Worm (Caenorhabditis elegans): ENCODE measurements around the gene srlf-18.

srlf-18 gene

DNA sequence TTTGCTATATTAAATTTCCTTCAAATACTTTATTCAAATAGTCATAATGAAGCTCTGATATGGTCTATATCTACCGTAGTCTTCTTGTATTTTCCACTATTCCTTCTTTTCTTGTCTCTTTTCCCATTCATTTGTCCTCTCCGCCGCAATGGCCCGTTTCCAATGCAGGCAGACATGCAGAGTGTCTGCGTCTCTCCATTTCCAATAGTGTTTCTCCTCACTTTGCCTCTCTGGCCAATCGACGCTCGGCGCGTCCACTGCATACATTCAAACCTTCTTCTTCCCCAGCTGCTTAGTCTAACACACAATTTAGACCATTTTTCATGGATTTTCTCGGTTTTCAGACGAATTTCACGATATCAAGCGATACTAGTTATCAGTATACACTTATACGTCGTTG is 23.9 kb upstream of the srlf-18 start:
- TF ChIP-seq daf-12 (tag; optimal IDR thresholded peaks at IDR 0.05) (no peak), R02D3.7 (tag; optimal IDR thresholded peaks at IDR 0.05) (no peak), lin-39 (tag; optimal IDR thresholded peaks at IDR 0.05) (peak; percentile 50), hmg-11 (tag; optimal IDR thresholded peaks at IDR 0.05) (peak; percentile 64), nhr-25 (tag; optimal IDR thresholded peaks at IDR 0.05) (peak; percentile 42), fkh-10 (GFP tag; optimal IDR thresholded peaks at IDR 0.05) (no peak), unc-62 (GFP tag; optimal IDR thresholded peaks at IDR 0.05) (no peak), elt-2 (tag; optimal IDR thresholded peaks at IDR 0.05) (peak; percentile 18), lsy-12 (tag; optimal IDR thresholded peaks at IDR 0.05) (peak; percentile 27), lin-15B (tag; optimal IDR thresholded peaks at IDR 0.05) (peak; percentile 67), nhr-23 (tag; optimal IDR thresholded peaks at IDR 0.05) (peak; percentile 55), nhr-11 (tag; optimal IDR thresholded peaks at IDR 0.05) (no peak), mdl-1 (tag; optimal IDR thresholded peaks at IDR 0.05) (no peak), nfya-1 (tag; optimal IDR thresholded peaks at IDR 0.05; ENCODE audit: insufficient read depth) (peak; percentile 100), jun-1 (tag; optimal IDR thresholded peaks at IDR 0.05) (no peak), pha-4 (tag; optimal IDR thresholded peaks at IDR 0.05) (peak; percentile 38)

DNA sequence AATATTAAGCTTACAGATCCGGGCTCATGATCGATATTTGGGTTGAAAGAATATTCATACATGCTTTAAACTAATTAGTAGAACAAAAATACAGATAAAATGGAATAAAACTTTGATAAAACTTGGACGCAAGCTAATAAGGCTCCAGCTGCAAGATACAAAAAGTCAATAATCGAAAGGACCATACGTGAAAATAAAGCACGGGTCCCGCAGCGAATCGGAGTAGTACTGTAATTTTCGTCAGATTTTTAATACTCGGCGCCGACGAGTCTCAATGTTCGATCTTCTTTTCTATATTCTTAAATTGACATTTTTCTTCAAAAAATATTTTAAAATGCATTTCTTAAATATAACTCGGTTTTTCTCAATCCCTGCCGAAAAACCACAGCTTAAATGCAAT is 23.4 kb upstream of the srlf-18 start, which contains the start of gene spo-11:
Gene spo-11 (minus strand): TSS at position 189 of the 400 bp plus-strand sequence.
- no peak for TF ChIP-seq ceh-28 (tag; optimal IDR thresholded peaks at IDR 0.05)
- no peak for TF ChIP-seq eor-1 (tag; optimal IDR thresholded peaks at IDR 0.05)
- TF ChIP-seq nhr-25 (tag; optimal IDR thresholded peaks at IDR 0.05): no peak
- TF ChIP-seq nhr-67 (tag; optimal IDR thresholded peaks at IDR 0.05): no peak
- TF ChIP-seq elt-2 (tag; optimal IDR thresholded peaks at IDR 0.05): no peak
- TF ChIP-seq unc-39 (tag; optimal IDR thresholded peaks at IDR 0.05): no peak

DNA sequence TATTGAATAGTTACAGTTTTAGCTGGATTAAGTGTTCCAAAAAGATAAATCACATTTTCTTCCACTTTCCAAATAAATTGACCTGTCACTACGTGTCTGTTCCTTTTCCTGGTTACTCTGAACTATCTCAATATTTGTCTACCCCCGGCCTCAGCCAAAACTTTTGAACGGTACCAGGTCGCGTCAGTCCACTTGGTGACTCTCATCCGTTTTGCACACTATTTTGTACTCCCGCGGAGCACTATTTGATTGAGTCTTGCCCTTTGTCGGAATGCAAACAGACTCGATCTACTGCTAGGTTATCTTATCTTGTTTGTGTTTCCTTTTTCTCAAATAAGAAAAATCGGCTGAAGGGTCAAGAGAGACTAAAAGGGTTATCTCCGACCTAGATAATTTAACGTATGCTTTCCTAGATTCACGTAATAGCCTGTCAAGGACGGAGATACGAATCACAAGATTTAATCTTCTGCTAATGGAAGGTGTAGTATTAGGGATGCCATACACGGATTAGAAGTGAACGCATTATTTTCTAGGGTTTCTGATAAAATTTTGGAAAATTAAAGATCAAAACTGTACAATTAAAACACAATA is 18.8 kb upstream of the srlf-18 start:
- no peak for TF ChIP-seq nhr-76 (tag; optimal IDR thresholded peaks at IDR 0.05)
- TF ChIP-seq unc-62 (GFP tag; optimal IDR thresholded peaks at IDR 0.05): no peak
- TF ChIP-seq ceh-16 (tag; optimal IDR thresholded peaks at IDR 0.05): no peak
- TF ChIP-seq mdl-1 (tag; optimal IDR thresholded peaks at IDR 0.05): no peak
- no peak for TF ChIP-seq ceh-82 (tag; optimal IDR thresholded peaks at IDR 0.05)
- no peak for TF ChIP-seq jun-1 (tag; optimal IDR thresholded peaks at IDR 0.05)
- no peak for TF ChIP-seq aly-2 (tag; optimal IDR thresholded peaks at IDR 0.05)
- no peak for TF ChIP-seq fkh-2 (tag; optimal IDR thresholded peaks at IDR 0.05)
- no peak for TF ChIP-seq nhr-28 (tag; optimal IDR thresholded peaks at IDR 0.05)
- no peak for TF ChIP-seq fkh-10 (GFP tag; optimal IDR thresholded peaks at IDR 0.05)
- TF ChIP-seq ceh-9 (tag; optimal IDR thresholded peaks at IDR 0.05): no peak
- TF ChIP-seq mml-1 (tag; optimal IDR thresholded peaks at IDR 0.05): no peak
- TF ChIP-seq zag-1 (tag; optimal IDR thresholded peaks at IDR 0.05): no peak
- TF ChIP-seq sea-2 (GFP tag; optimal IDR thresholded peaks at IDR 0.05): no peak
- TF ChIP-seq nhr-77 (tag; optimal IDR thresholded peaks at IDR 0.05): no peak
- TF ChIP-seq ztf-4 (tag; optimal IDR thresholded peaks at IDR 0.05): no peak
- TF ChIP-seq elt-2 (tag; optimal IDR thresholded peaks at IDR 0.05): no peak
- TF ChIP-seq egl-5 (tag; optimal IDR thresholded peaks at IDR 0.05): no peak
- no peak for TF ChIP-seq egl-27 (tag; optimal IDR thresholded peaks at IDR 0.05)
- no peak for TF ChIP-seq lin-39 (tag; optimal IDR thresholded peaks at IDR 0.05)
- no peak for TF ChIP-seq tbx-2 (tag; optimal IDR thresholded peaks at IDR 0.05)
- TF ChIP-seq fos-1 (tag; optimal IDR thresholded peaks at IDR 0.05): no peak
- TF ChIP-seq nhr-11 (tag; optimal IDR thresholded peaks at IDR 0.05): no peak
- TF ChIP-seq snpc-4 (tag; optimal IDR thresholded peaks at IDR 0.05): no peak
- TF ChIP-seq nfya-1 (tag; optimal IDR thresholded peaks at IDR 0.05; ENCODE audit: insufficient read depth): peak; percentile 5
- TF ChIP-seq eor-1 (tag; optimal IDR thresholded peaks at IDR 0.05): no peak
- no peak for TF ChIP-seq ZK546.5 (tag; optimal IDR thresholded peaks at IDR 0.05)
- TF ChIP-seq ceh-28 (tag; optimal IDR thresholded peaks at IDR 0.05): no peak
- TF ChIP-seq nhr-12 (tag; optimal IDR thresholded peaks at IDR 0.05): no peak
- TF ChIP-seq skn-1 (tag; optimal IDR thresholded peaks at IDR 0.05): no peak
- no peak for TF ChIP-seq hmg-11 (tag; optimal IDR thresholded peaks at IDR 0.05)
- peak; percentile 92 for TF ChIP-seq elt-1 (tag; optimal IDR thresholded peaks at IDR 0.05)
- TF ChIP-seq elt-3 (tag; optimal IDR thresholded peaks at IDR 0.05): peak in 1 of 3 experiments; percentile 29
- TF ChIP-seq pha-4 (tag; optimal IDR thresholded peaks at IDR 0.05): peak; percentile 76
- peak; percentile 36 for TF ChIP-seq ama-1 (optimal IDR thresholded peaks at IDR 0.05)
- TF ChIP-seq lsy-12 (tag; optimal IDR thresholded peaks at IDR 0.05): no peak
- no peak for TF ChIP-seq nhr-67 (tag; optimal IDR thresholded peaks at IDR 0.05)
- TF ChIP-seq ztf-11 (tag; optimal IDR thresholded peaks at IDR 0.05): no peak
- no peak for TF ChIP-seq nhr-237 (tag; optimal IDR thresholded peaks at IDR 0.05)
- TF ChIP-seq nhr-43 (tag; optimal IDR thresholded peaks at IDR 0.05; ENCODE audit: poor library complexity, severe bottlenecking): no peak
- peak; percentile 82 for TF ChIP-seq nhr-23 (tag; optimal IDR thresholded peaks at IDR 0.05)
- no peak for TF ChIP-seq pqm-1 (tag; optimal IDR thresholded peaks at IDR 0.05)
- no peak for TF ChIP-seq daf-12 (tag; optimal IDR thresholded peaks at IDR 0.05)
- no peak for TF ChIP-seq lin-15B (tag; optimal IDR thresholded peaks at IDR 0.05)
- peak; percentile 58 for TF ChIP-seq nhr-25 (tag; optimal IDR thresholded peaks at IDR 0.05)
- TF ChIP-seq R02D3.7 (tag; optimal IDR thresholded peaks at IDR 0.05): no peak
